Worm (Caenorhabditis elegans): ENCODE results near the gene nuo-4.

The nuo-4 gene

DNA sequence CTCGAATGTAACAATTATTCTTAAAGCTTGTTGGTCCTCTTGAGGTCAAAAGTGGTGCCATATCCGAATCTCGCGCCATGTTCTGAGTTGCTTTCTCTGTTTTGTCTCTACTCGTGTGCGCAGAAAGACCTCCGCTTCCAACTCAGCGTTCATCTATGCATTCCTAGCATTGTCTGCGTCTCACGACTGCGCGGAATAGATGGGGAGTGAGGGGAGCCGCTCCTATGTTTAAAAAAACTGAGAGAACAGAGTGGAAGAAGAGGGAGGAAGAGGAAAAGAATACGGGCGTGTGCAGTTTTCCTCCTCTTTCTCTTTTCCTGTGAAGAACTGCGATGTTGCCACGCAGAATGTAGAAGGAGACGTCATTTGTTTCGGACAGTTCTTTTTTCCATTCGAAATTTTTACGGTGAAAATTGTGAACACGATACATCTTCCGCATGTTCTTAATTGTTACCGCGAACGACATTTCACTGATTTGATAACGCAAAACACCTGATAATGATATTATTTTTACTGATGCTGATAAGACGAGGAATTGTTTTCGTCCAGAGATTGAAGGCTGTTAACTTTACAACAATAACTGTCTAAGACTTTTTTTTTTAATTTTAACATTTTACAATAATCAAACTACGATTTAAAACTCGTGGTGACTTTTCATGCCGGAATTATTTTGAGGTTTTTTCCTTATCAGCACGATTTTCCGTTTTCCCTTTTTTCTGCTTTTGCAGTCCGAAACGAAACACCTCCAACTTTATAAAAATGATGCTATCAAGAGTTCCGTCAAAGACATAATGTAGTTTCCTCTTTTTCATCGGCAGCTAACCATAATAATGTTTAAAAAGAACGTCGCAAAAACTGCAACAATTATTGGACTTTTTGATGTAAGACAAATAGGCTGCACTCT lies 8.3 kb upstream of the nuo-4 start (continued):
- TF ChIP-seq hlh-17 (GFP tag; optimal IDR thresholded peaks at IDR 0.05; ENCODE audit: borderline replicate concordance), result no peak
- TF ChIP-seq mdl-1 (tag; optimal IDR thresholded peaks at IDR 0.05), result peak in 1 of 2 experiments; percentile 40
- TF ChIP-seq rnt-1 (tag; optimal IDR thresholded peaks at IDR 0.05), result peak; percentile 30
- TF ChIP-seq swsn-7 (tag; optimal IDR thresholded peaks at IDR 0.05), result peak; percentile 32
- TF ChIP-seq lin-14 (GFP tag; optimal IDR thresholded peaks at IDR 0.05), result peak; percentile 95
- TF ChIP-seq fkh-10 (GFP tag; optimal IDR thresholded peaks at IDR 0.05), result no peak
- TF ChIP-seq nhr-85 (tag), result peak; percentile 30
- no peak for TF ChIP-seq zip-4 (GFP tag; optimal IDR thresholded peaks at IDR 0.05)
- peak; percentile 51 for TF ChIP-seq snu-23 (GFP tag; optimal IDR thresholded peaks at IDR 0.05)
- no peak for TF ChIP-seq lir-3 (tag; optimal IDR thresholded peaks at IDR 0.05; ENCODE audit: poor library complexity)
- peak in 2 of 3 experiments; percentile 16 to 49 for TF ChIP-seq dpl-1 (GFP tag; optimal IDR thresholded peaks at IDR 0.05)
- TF ChIP-seq elt-3 (tag; optimal IDR thresholded peaks at IDR 0.05), result peak in 1 of 6 experiments; percentile 14
- peak; percentile 45 for TF ChIP-seq nhr-77 (tag; optimal IDR thresholded peaks at IDR 0.05)
- TF ChIP-seq pag-3 (tag; optimal IDR thresholded peaks at IDR 0.05; ENCODE audit: borderline replicate concordance, insufficient read depth), result no peak
- no peak for TF ChIP-seq isw-1 (GFP tag; IDR thresholded peaks at IDR 0.05)
- TF ChIP-seq F16B12.6 (tag; optimal IDR thresholded peaks at IDR 0.05), result peak; percentile 23
- no peak for TF ChIP-seq unc-130 (tag; optimal IDR thresholded peaks at IDR 0.05)
- TF ChIP-seq zag-1 (tag; optimal IDR thresholded peaks at IDR 0.05), result no peak
- TF ChIP-seq egl-13 (tag; optimal IDR thresholded peaks at IDR 0.05), result no peak
- peak; percentile 8 for TF ChIP-seq nhr-237 (tag; optimal IDR thresholded peaks at IDR 0.05)
- no peak for TF ChIP-seq fkh-4 (tag; optimal IDR thresholded peaks at IDR 0.05; ENCODE audit: borderline replicate concordance)
- TF ChIP-seq lin-15B (tag; optimal IDR thresholded peaks at IDR 0.05), result no peak
- no peak for TF ChIP-seq lin-39 (tag; optimal IDR thresholded peaks at IDR 0.05)
- TF ChIP-seq ceh-90 (tag; optimal IDR thresholded peaks at IDR 0.05), result no peak
- TF ChIP-seq unc-86 (tag; optimal IDR thresholded peaks at IDR 0.05), result peak; percentile 14
- TF ChIP-seq mef-2 (tag; optimal IDR thresholded peaks at IDR 0.05), result no peak
- TF ChIP-seq fos-1 (tag; optimal IDR thresholded peaks at IDR 0.05), result no peak
- no peak for TF ChIP-seq tlp-1 (tag; optimal IDR thresholded peaks at IDR 0.05)
- TF ChIP-seq jun-1 (tag; optimal IDR thresholded peaks at IDR 0.05), result no peak
- no peak for TF ChIP-seq sox-4 (tag; optimal IDR thresholded peaks at IDR 0.05)
- peak; percentile 61 for TF ChIP-seq efl-1 (optimal IDR thresholded peaks at IDR 0.05)
- TF ChIP-seq efl-1 (GFP tag; optimal IDR thresholded peaks at IDR 0.05 in 1 of 2), result peak in 1 of 2 experiments; percentile 38
- TF ChIP-seq pqm-1 (tag; optimal IDR thresholded peaks at IDR 0.05), result no peak
- TF ChIP-seq ces-1 (GFP tag; optimal IDR thresholded peaks at IDR 0.05), result no peak
- no peak for TF ChIP-seq unc-30 (tag; optimal IDR thresholded peaks at IDR 0.05)
- no peak for TF ChIP-seq aha-1 (tag; optimal IDR thresholded peaks at IDR 0.05)

DNA sequence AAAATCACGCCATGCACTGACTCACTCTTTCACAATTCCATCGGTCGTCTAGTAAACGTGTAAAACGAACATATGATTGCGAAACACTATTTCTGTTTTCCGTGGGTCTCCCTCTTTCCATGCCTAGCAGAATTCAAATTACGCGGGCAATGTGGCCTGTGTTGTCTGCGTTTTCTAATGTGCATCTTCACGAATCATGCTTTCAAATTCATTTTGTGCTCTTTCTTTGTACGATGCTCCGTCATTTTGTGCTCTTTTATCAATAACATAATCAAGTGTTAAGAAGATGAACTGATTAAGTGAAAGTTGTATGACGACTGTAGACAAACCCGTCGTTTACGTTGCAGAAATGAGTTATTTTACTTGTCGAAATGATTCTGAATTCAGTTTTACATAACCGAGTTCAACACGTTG lies 7.2 kb upstream of the nuo-4 start:
- TF ChIP-seq rnt-1 (tag; optimal IDR thresholded peaks at IDR 0.05), result no peak
- TF ChIP-seq ztf-4 (tag; optimal IDR thresholded peaks at IDR 0.05), result no peak
- no peak for TF ChIP-seq hlh-4 (tag; optimal IDR thresholded peaks at IDR 0.05)
- TF ChIP-seq nhr-237 (tag; optimal IDR thresholded peaks at IDR 0.05), result no peak
- peak in 1 of 2 experiments; percentile 47 for TF ChIP-seq lsy-2 (tag; optimal IDR thresholded peaks at IDR 0.05)
- TF ChIP-seq sup-37 (GFP tag; optimal IDR thresholded peaks at IDR 0.05), result no peak
- TF ChIP-seq dsc-1 (tag; optimal IDR thresholded peaks at IDR 0.05), result no peak
- no peak for TF ChIP-seq C16A3.4 (tag; optimal IDR thresholded peaks at IDR 0.05)
- no peak for TF ChIP-seq grh-1 (GFP tag; IDR thresholded peaks at IDR 0.05)
- TF ChIP-seq fos-1 (tag; optimal IDR thresholded peaks at IDR 0.05), result no peak
- no peak for TF ChIP-seq unc-86 (tag; optimal IDR thresholded peaks at IDR 0.05)
- peak; percentile 77 for TF ChIP-seq xbp-1 (tag; optimal IDR thresholded peaks at IDR 0.05)
- TF ChIP-seq nhr-85 (tag), result no peak
- TF ChIP-seq pqm-1 (tag; optimal IDR thresholded peaks at IDR 0.05), result no peak
- peak; percentile 3 for TF ChIP-seq swsn-7 (tag; optimal IDR thresholded peaks at IDR 0.05)
- TF ChIP-seq ceh-8 (GFP tag; optimal IDR thresholded peaks at IDR 0.05), result no peak
- TF ChIP-seq nhr-71 (tag; optimal IDR thresholded peaks at IDR 0.05), result peak; percentile 43
- peak; percentile 39 to 66 (median 52) for TF ChIP-seq dpl-1 (GFP tag; optimal IDR thresholded peaks at IDR 0.05)
- TF ChIP-seq nhr-11 (tag; optimal IDR thresholded peaks at IDR 0.05), result no peak
- no peak for TF ChIP-seq ceh-90 (tag; optimal IDR thresholded peaks at IDR 0.05)
- no peak for TF ChIP-seq nhr-77 (tag; optimal IDR thresholded peaks at IDR 0.05)
- no peak for TF ChIP-seq ceh-63 (GFP tag; optimal IDR thresholded peaks at IDR 0.05)
- TF ChIP-seq lin-14 (GFP tag; optimal IDR thresholded peaks at IDR 0.05), result peak; percentile 68
- TF ChIP-seq unc-62 (GFP tag; optimal IDR thresholded peaks at IDR 0.05), result no peak
- no peak for TF ChIP-seq fkh-10 (GFP tag; optimal IDR thresholded peaks at IDR 0.05)
- TF ChIP-seq tbx-2 (tag; optimal IDR thresholded peaks at IDR 0.05), result no peak

All from whole organism, L1 larva.